Fruit fly (Drosophila melanogaster): ENCODE results near the gene Ctr1B.

- TF ChIP-seq psq (optimal IDR thresholded peaks at IDR 0.05) (no peak), pan (optimal IDR thresholded peaks at IDR 0.05) (no peak)
Observed at dm6 chr3R:8306188-8306926, 11.1 kb upstream of the Ctr1B start.

All from whole organism.